Fruit fly (Drosophila melanogaster): Measurements from ENCODE around the gene CG16863.

- TF ChIP-seq CG8478 (optimal IDR thresholded peaks at IDR 0.05) (no peak), CTCF (optimal IDR thresholded peaks at IDR 0.05) (no peak)
Observed at dm6 chr2L:13804561-13805067, 13.9 kb downstream of the CG16863 start.

Data from S2 (cell line).